Worm (Caenorhabditis elegans) whole organism, early embryonic: ENCODE data around the gene nlp-35.

Experiments
- F13C5.2 ChIP-seq: sonication (generic microtip); optimal IDR thresholded peaks from 2 replicates; lab custom pipeline; 2017; ENCODE audit warnings: mild to moderate bottlenecking, missing genetic modification characterization, inconsistent platforms, missing compliant biosample characterization
- ama-1 ChIP-seq: fragments of 150-350 bp; optimal IDR thresholded peaks from 2 replicates; lab custom pipeline; 2014
- hmbx-1 ChIP-seq: sonication (generic microtip); optimal IDR thresholded peaks from 2 replicates; lab custom pipeline; 2016; ENCODE audit warnings: mild to moderate bottlenecking, missing genetic modification characterization, missing compliant biosample characterization

DNA sequence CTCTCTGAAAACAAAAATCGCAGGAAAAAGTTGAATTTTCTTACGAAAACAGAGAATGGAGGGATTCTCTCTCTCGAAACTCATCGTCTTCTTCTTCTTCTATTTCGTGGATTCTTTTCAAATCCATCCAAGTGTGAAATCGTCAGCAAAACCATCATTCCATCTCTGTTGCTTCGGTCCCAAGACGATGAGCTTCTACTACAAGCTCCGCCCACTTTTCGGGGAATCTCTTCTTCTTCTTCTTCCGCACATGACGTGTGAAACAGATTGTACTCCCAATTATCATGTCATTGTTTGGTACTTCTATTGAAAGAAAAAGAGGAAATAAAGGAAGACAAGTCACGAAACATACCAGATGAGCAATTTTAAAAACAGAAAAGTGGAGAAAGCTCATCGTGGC lies 4.4 kb upstream of the nlp-35 start:
- TF ChIP-seq F13C5.2 (tag; lab: Kevin White, UChicago) (no peak), hmbx-1 (tag; lab: Kevin White, UChicago) (no peak), ama-1 (no peak)
